Worm (Caenorhabditis elegans): ENCODE measurements around the gene Y37E11B.7.

Y37E11B.7 gene

ce11 chrIV:3599958-3600357 is at the start of gene Y37E11B.7:
Gene Y37E11B.7, minus strand, starts transcription at chrIV:3600164.
- TF ChIP-seq C04F5.9 (tag; optimal IDR thresholded peaks at IDR 0.05) (no peak), ceh-63 (GFP tag; optimal IDR thresholded peaks at IDR 0.05) (no peak), nhr-85 (tag) (peak; percentile 33), elt-3 (tag; optimal IDR thresholded peaks at IDR 0.05) (peak in 1 of 6 experiments; percentile 23), fkh-10 (GFP tag; optimal IDR thresholded peaks at IDR 0.05) (no peak), blmp-1 (tag; optimal IDR thresholded peaks at IDR 0.05) (peak; percentile 85), efl-1 (optimal IDR thresholded peaks at IDR 0.05) (no peak), efl-1 (GFP tag; optimal IDR thresholded peaks at IDR 0.05 in 1 of 2) (peak in 1 of 2 experiments; percentile 74)

DNA sequence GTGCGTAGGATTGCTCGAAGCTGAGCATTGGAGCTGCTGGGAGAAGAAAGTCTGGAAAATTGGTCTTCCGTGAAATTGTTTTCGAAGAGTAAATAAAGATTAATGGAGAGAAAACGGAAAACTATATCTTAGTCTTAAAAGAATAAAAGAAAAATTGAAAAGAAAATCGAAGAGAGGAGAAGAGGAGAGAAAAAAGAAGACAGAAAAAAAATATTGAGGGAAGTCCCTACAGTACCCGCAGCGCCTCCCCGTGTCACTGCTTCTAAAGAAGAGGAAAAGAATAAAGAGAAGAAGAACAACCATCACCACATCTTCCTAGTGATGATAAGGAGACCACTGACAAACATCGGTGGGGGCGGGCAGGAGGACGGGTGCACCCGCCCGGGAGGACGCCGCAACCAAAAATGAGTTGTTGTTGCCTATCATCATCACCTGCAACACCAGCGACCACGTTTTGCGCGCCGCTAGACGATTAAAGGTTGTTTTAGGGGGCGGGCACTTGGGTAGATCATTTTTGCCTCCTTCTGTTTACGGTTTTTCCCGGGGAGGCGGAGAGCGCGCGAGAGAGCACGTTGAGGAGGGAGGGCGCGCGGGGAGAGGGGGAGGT is 48.8 kb upstream of the Y37E11B.7 start, which contains the start of gene CC8.2:
TSS of gene CC8.2 (minus strand) at position 51 of the 607 bp plus-strand sequence.
- TF ChIP-seq lin-13 (GFP tag; optimal IDR thresholded peaks at IDR 0.05) (no peak), elt-3 (tag; optimal IDR thresholded peaks at IDR 0.05) (peak in 4 of 6 experiments; percentile 5 to 84 (median 61)), unc-98 (GFP tag; IDR thresholded peaks at IDR 0.05) (no peak), nhr-11 (tag; optimal IDR thresholded peaks at IDR 0.05) (no peak), hlh-4 (tag; optimal IDR thresholded peaks at IDR 0.05) (no peak), dsc-1 (tag; optimal IDR thresholded peaks at IDR 0.05) (no peak), lir-3 (tag; optimal IDR thresholded peaks at IDR 0.05; ENCODE audit: poor library complexity) (no peak), unc-62 (GFP tag; optimal IDR thresholded peaks at IDR 0.05) (no peak), nhr-84 (tag; optimal IDR thresholded peaks at IDR 0.05) (no peak), vab-15 (tag; optimal IDR thresholded peaks at IDR 0.05) (no peak), jun-1 (tag; optimal IDR thresholded peaks at IDR 0.05) (no peak), rnt-1 (tag; optimal IDR thresholded peaks at IDR 0.05) (no peak), elt-2 (tag; optimal IDR thresholded peaks at IDR 0.05) (no peak), sox-4 (tag; optimal IDR thresholded peaks at IDR 0.05) (no peak), nhr-28 (tag; optimal IDR thresholded peaks at IDR 0.05) (no peak), nhr-237 (tag; optimal IDR thresholded peaks at IDR 0.05) (no peak), ceh-82 (tag; optimal IDR thresholded peaks at IDR 0.05) (no peak), irx-1 (tag; optimal IDR thresholded peaks at IDR 0.05) (no peak), pqm-1 (tag; optimal IDR thresholded peaks at IDR 0.05) (no peak), blmp-1 (tag; optimal IDR thresholded peaks at IDR 0.05) (peak; percentile 55), isw-1 (GFP tag; IDR thresholded peaks at IDR 0.05) (no peak), nhr-71 (tag; optimal IDR thresholded peaks at IDR 0.05) (peak; percentile 73), ceh-90 (tag; optimal IDR thresholded peaks at IDR 0.05) (no peak), ets-5 (GFP tag; IDR thresholded peaks at IDR 0.05) (no peak), mdl-1 (tag; optimal IDR thresholded peaks at IDR 0.05) (peak in 1 of 2 experiments; percentile 70), zag-1 (tag; optimal IDR thresholded peaks at IDR 0.05) (no peak), C34B4.2 (tag; optimal IDR thresholded peaks at IDR 0.05) (no peak), nhr-77 (tag; optimal IDR thresholded peaks at IDR 0.05) (no peak), alr-1 (tag; optimal IDR thresholded peaks at IDR 0.05; ENCODE audit: borderline replicate concordance) (no peak), pag-3 (tag; optimal IDR thresholded peaks at IDR 0.05; ENCODE audit: borderline replicate concordance, insufficient read depth) (no peak), nhr-85 (tag) (peak; percentile 90), fkh-4 (tag; optimal IDR thresholded peaks at IDR 0.05; ENCODE audit: borderline replicate concordance) (no peak), nhr-90 (tag; optimal IDR thresholded peaks at IDR 0.05; ENCODE audit: poor library complexity) (peak; percentile 74), ztf-11 (tag; optimal IDR thresholded peaks at IDR 0.05) (no peak), nhr-47 (tag; optimal IDR thresholded peaks at IDR 0.05) (peak; percentile 58), sptf-1 (tag; optimal IDR thresholded peaks at IDR 0.05) (no peak), ces-1 (GFP tag; optimal IDR thresholded peaks at IDR 0.05) (no peak), efl-3 (GFP tag; optimal IDR thresholded peaks at IDR 0.05) (no peak), Y116A8C.19 (tag; optimal IDR thresholded peaks at IDR 0.05; ENCODE audit: borderline replicate concordance) (no peak), aha-1 (tag; optimal IDR thresholded peaks at IDR 0.05) (no peak), snpc-4 (tag; optimal IDR thresholded peaks at IDR 0.05) (no peak), pax-3 (tag; optimal IDR thresholded peaks at IDR 0.05) (no peak), grh-1 (GFP tag; IDR thresholded peaks at IDR 0.05) (0 out of 2 replicates have a peak, but pooled peaks have one; percentile 40), sup-37 (GFP tag; optimal IDR thresholded peaks at IDR 0.05) (peak; percentile 6), F16B12.6 (tag; optimal IDR thresholded peaks at IDR 0.05) (no peak)

Measured in whole organism, L1 larva.